Fruit fly (Drosophila melanogaster) whole organism, embryonic: ENCODE data around the gene hd.
A peak's percentile ranks its signal among the peaks of the same experiment; 100 is the strongest.

ENCODE experiments used
- Atf-2 ChIP-seq: fragments of 200-800 bp; sonication (Bioruptor generic); optimal IDR thresholded peaks from 2 replicates; lab custom pipeline; 2016; ENCODE audit warnings: missing biosample characterization, missing genetic modification characterization
- C15 ChIP-seq: fragments of 200-800 bp; sonication (Bioruptor generic); IDR thresholded peaks from 3 replicates; pipeline ENCODE4 v1.3.6; 2022; ENCODE audit warnings: missing biosample characterization, missing genetic modification characterization
- CG11085 ChIP-seq: fragments of 200-800 bp; sonication (Bioruptor generic); IDR thresholded peaks from 2 replicates; pipeline ENCODE4 v1.3.6; 2022; ENCODE audit warnings: missing biosample characterization, missing genetic modification characterization
- CG11456 ChIP-seq: fragments of 200-800 bp; sonication (Bioruptor generic); IDR thresholded peaks from 3 replicates; pipeline ENCODE4 v1.3.6; 2022; ENCODE audit warnings: missing biosample characterization, missing genetic modification characterization
- CG1233 ChIP-seq: fragments of 200-800 bp; sonication (Bioruptor generic); optimal IDR thresholded peaks from 4 replicates; lab custom pipeline; 2018; ENCODE audit warnings: missing biosample characterization, mild to moderate bottlenecking, missing genetic modification characterization
- CG13287 ChIP-seq: fragments of 200-800 bp; sonication (Bioruptor generic); IDR thresholded peaks from 2 replicates; pipeline ENCODE4 v1.3.6; 2022; ENCODE audit warnings: missing biosample characterization, missing genetic modification characterization; ENCODE audit not compliant: partially characterized antibody
- CG15696 ChIP-seq: fragments of 200-800 bp; sonication (Bioruptor generic); optimal IDR thresholded peaks from 2 replicates; lab custom pipeline; 2019; ENCODE audit warnings: missing biosample characterization, mild to moderate bottlenecking, missing genetic modification characterization, moderate library complexity
- CG17912 ChIP-seq: fragments of 200-800 bp; sonication (Bioruptor generic); optimal IDR thresholded peaks from 2 replicates; lab custom pipeline; 2018; ENCODE audit warnings: missing biosample characterization, mild to moderate bottlenecking, missing genetic modification characterization
- CG18262 ChIP-seq: fragments of 200-800 bp; optimal IDR thresholded peaks from 3 replicates; lab custom pipeline; 2019; ENCODE audit warnings: missing biosample characterization, mild to moderate bottlenecking, missing genetic modification characterization, moderate library complexity
- CG18599 ChIP-seq: fragments of 200-800 bp; sonication (Bioruptor generic); optimal IDR thresholded peaks from 3 replicates; lab custom pipeline; 2017; ENCODE audit warnings: missing biosample characterization, missing genetic modification characterization, mild to moderate bottlenecking, moderate library complexity, missing genetic modification reagents
- CG2116 ChIP-seq: fragments of 200-800 bp; sonication (Bioruptor generic); optimal IDR thresholded peaks from 3 replicates; lab custom pipeline; 2018; ENCODE audit warnings: missing biosample characterization, mild to moderate bottlenecking, missing genetic modification characterization
- CG2678 ChIP-seq: fragments of 200-800 bp; sonication (Bioruptor generic); optimal IDR thresholded peaks from 3 replicates; lab custom pipeline; 2019; ENCODE audit warnings: missing biosample characterization, mild to moderate bottlenecking, missing genetic modification characterization, moderate library complexity
- CG4360 ChIP-seq: fragments of 200-800 bp; sonication (Bioruptor generic); IDR thresholded peaks from 2 replicates; pipeline ENCODE4 v1.3.6; 2022; ENCODE audit warnings: missing biosample characterization, missing genetic modification characterization
- CG6791 ChIP-seq: fragments of 200-800 bp; sonication (Bioruptor generic); IDR thresholded peaks from 3 replicates; pipeline ENCODE4 v1.3.6; 2022; ENCODE audit warnings: missing biosample characterization, missing genetic modification characterization; ENCODE audit not compliant: partially characterized antibody
- CG7357 ChIP-seq: fragments of 200-800 bp; sonication (Bioruptor generic); IDR thresholded peaks from 3 replicates; pipeline ENCODE4 v1.3.6; 2022; ENCODE audit warnings: missing biosample characterization, missing genetic modification characterization
- CG7372 ChIP-seq: fragments of 200-800 bp; sonication (Bioruptor generic); IDR thresholded peaks from 2 replicates; pipeline ENCODE4 v1.3.6; 2022; ENCODE audit warnings: missing biosample characterization, missing genetic modification characterization
- CG7839 ChIP-seq: fragments of 200-800 bp; sonication (Bioruptor generic); optimal IDR thresholded peaks from 3 replicates; lab custom pipeline; 2018; ENCODE audit warnings: missing biosample characterization, mild to moderate bottlenecking, missing genetic modification characterization, moderate library complexity
- CG7987 ChIP-seq: fragments of 200-800 bp; sonication (Bioruptor generic); optimal IDR thresholded peaks from 2 replicates; lab custom pipeline; 2018; ENCODE audit warnings: missing biosample characterization, mild to moderate bottlenecking, missing genetic modification characterization, moderate library complexity
- CG8290 ChIP-seq, 3 experiments: fragments of 200-800 bp; sonication (Bioruptor generic); optimal IDR thresholded peaks; 2 replicates each; lab custom pipeline; 2016 to 2019; ENCODE audit warnings: missing biosample characterization in 3 of 3, missing genetic modification characterization in 3 of 3, mild to moderate bottlenecking in 2 of 3, moderate library complexity in 1 of 3
- CHES-1-like ChIP-seq: fragments of 200-800 bp; sonication (Bioruptor generic); optimal IDR thresholded peaks from 2 replicates; lab custom pipeline; 2016; ENCODE audit warnings: missing biosample characterization, missing genetic modification characterization
- D19A ChIP-seq: fragments of 200-800 bp; optimal IDR thresholded peaks from 3 replicates; lab custom pipeline; 2019; ENCODE audit warnings: missing biosample characterization, mild to moderate bottlenecking, missing genetic modification characterization, moderate library complexity
- ERR ChIP-seq: fragments of 200-800 bp; sonication (Bioruptor generic); optimal IDR thresholded peaks from 2 replicates; lab custom pipeline; 2016; ENCODE audit warnings: missing biosample characterization, missing genetic modification characterization
- GATAe ChIP-seq: fragments of 200-800 bp; sonication (Bioruptor generic); conservative IDR thresholded peaks from 2 replicates; pipeline ENCODE4 v1.3.6; 2022; ENCODE audit warnings: missing biosample characterization, missing genetic modification characterization
- H2.0 ChIP-seq: fragments of 200-800 bp; sonication (Bioruptor generic); IDR thresholded peaks from 2 replicates; pipeline ENCODE4 v1.3.6; 2022; ENCODE audit warnings: missing biosample characterization, missing genetic modification characterization
- HLH54F ChIP-seq: fragments of 200-800 bp; sonication (Bioruptor generic); optimal IDR thresholded peaks from 3 replicates; lab custom pipeline; 2016; ENCODE audit warnings: missing biosample characterization, missing genetic modification characterization
- NK7.1 ChIP-seq: fragments of 200-800 bp; sonication (Bioruptor generic); optimal IDR thresholded peaks from 3 replicates; lab custom pipeline; 2016; ENCODE audit warnings: missing biosample characterization, missing genetic modification characterization
- Neu2 ChIP-seq: fragments of 200-800 bp; sonication (Bioruptor generic); optimal IDR thresholded peaks from 3 replicates; lab custom pipeline; 2016; ENCODE audit warnings: missing biosample characterization, missing genetic modification characterization, borderline replicate concordance
- Nf-YB ChIP-seq: fragments of 200-800 bp; sonication (Bioruptor generic); optimal IDR thresholded peaks from 3 replicates; lab custom pipeline; 2019; ENCODE audit warnings: missing biosample characterization, mild to moderate bottlenecking, missing genetic modification characterization, moderate library complexity
- Opbp ChIP-seq: fragments of 200-800 bp; sonication (Bioruptor generic); IDR thresholded peaks from 3 replicates; pipeline ENCODE4 v1.3.6; 2022; ENCODE audit warnings: missing biosample characterization, missing genetic modification characterization; ENCODE audit not compliant: partially characterized antibody
- PHDP ChIP-seq: fragments of 200-800 bp; sonication (Bioruptor generic); optimal IDR thresholded peaks from 3 replicates; lab custom pipeline; 2018; ENCODE audit warnings: missing biosample characterization, mild to moderate bottlenecking, missing genetic modification characterization, moderate library complexity
- Usf ChIP-seq: fragments of 200-800 bp; sonication (Bioruptor generic); optimal IDR thresholded peaks from 2 replicates; lab custom pipeline; 2017; ENCODE audit warnings: missing genotype, missing biosample characterization, missing genetic modification characterization
- ab ChIP-seq: fragments of 200-800 bp; sonication (Bioruptor generic); optimal IDR thresholded peaks from 2 replicates; lab custom pipeline; 2016; ENCODE audit warnings: missing biosample characterization, missing genetic modification characterization
- bowl ChIP-seq: fragments of 200-800 bp; sonication (Bioruptor generic); IDR thresholded peaks from 2 replicates; pipeline ENCODE4 v1.3.6; 2022; ENCODE audit warnings: missing biosample characterization, missing genetic modification characterization
- cas ChIP-seq: fragments of 200-800 bp; sonication (Bioruptor generic); IDR thresholded peaks from 2 replicates; pipeline ENCODE4 v1.3.6; 2022; ENCODE audit warnings: missing biosample characterization, missing genetic modification characterization
- corto ChIP-seq: fragments of 200-800 bp; sonication (Bioruptor generic); optimal IDR thresholded peaks from 2 replicates; lab custom pipeline; 2016; ENCODE audit warnings: missing biosample characterization, mild to moderate bottlenecking, missing genetic modification characterization, moderate library complexity
- crc ChIP-seq: fragments of 200-800 bp; sonication (Bioruptor generic); optimal IDR thresholded peaks from 2 replicates; lab custom pipeline; 2016; ENCODE audit warnings: missing biosample characterization, missing genetic modification characterization
- dm ChIP-seq: fragments of 200-800 bp; sonication (Bioruptor generic); optimal IDR thresholded peaks from 3 replicates; lab custom pipeline; 2016; ENCODE audit warnings: missing biosample characterization, missing genetic modification characterization
- dpn ChIP-seq, 2 experiments: fragments of 200-800 bp; sonication (Bioruptor generic); optimal IDR thresholded peaks; 3 replicates each; lab custom pipeline; 2016; ENCODE audit warnings: missing biosample characterization in 2 of 2, missing genetic modification characterization in 2 of 2
- jumu ChIP-seq: fragments of 200-800 bp; sonication (Bioruptor generic); optimal IDR thresholded peaks from 3 replicates; lab custom pipeline; 2016; ENCODE audit warnings: missing biosample characterization, missing genetic modification characterization
- kay ChIP-seq: fragments of 200-800 bp; sonication (Bioruptor generic); optimal IDR thresholded peaks from 2 replicates; lab custom pipeline; 2016; ENCODE audit warnings: missing biosample characterization, missing genetic modification characterization
- mam ChIP-seq: fragments of 200-800 bp; sonication (Bioruptor generic); optimal IDR thresholded peaks from 3 replicates; lab custom pipeline; 2016; ENCODE audit warnings: missing biosample characterization, missing genetic modification characterization
- odd ChIP-seq: fragments of 200-800 bp; sonication (Bioruptor generic); optimal IDR thresholded peaks from 2 replicates; lab custom pipeline; 2017; ENCODE audit warnings: missing biosample characterization, mild to moderate bottlenecking, missing genetic modification characterization
- otp ChIP-seq: fragments of 200-800 bp; sonication (Bioruptor generic); IDR thresholded peaks from 3 replicates; pipeline ENCODE4, ENCODE4 v1.3.6; 2022; ENCODE audit warnings: missing biosample characterization, missing genetic modification characterization
- pfk ChIP-seq: fragments of 200-800 bp; sonication (Bioruptor generic); optimal IDR thresholded peaks from 2 replicates; lab custom pipeline; 2018; ENCODE audit warnings: missing biosample characterization, mild to moderate bottlenecking, missing genetic modification characterization, moderate library complexity
- phol ChIP-seq: fragments of 200-800 bp; sonication (Bioruptor generic); optimal IDR thresholded peaks from 3 replicates; lab custom pipeline; 2018; ENCODE audit warnings: missing biosample characterization, mild to moderate bottlenecking, missing genetic modification characterization, moderate library complexity
- ranshi ChIP-seq: fragments of 200-800 bp; sonication (Bioruptor generic); IDR thresholded peaks from 2 replicates; pipeline ENCODE4 v1.3.6; 2022; ENCODE audit warnings: missing biosample characterization, missing genetic modification characterization
- scrt ChIP-seq: fragments of 200-800 bp; sonication (Bioruptor generic); optimal IDR thresholded peaks from 2 replicates; lab custom pipeline; 2018; ENCODE audit warnings: missing biosample characterization, mild to moderate bottlenecking, missing genetic modification characterization, moderate library complexity
- so ChIP-seq: fragments of 200-800 bp; sonication (Bioruptor generic); IDR thresholded peaks from 3 replicates; pipeline ENCODE4 v1.3.6; 2022; ENCODE audit warnings: missing biosample characterization, missing genetic modification characterization
- zf30C ChIP-seq: fragments of 200-800 bp; sonication (Bioruptor generic); optimal IDR thresholded peaks from 3 replicates; lab custom pipeline; 2018; ENCODE audit warnings: missing biosample characterization, mild to moderate bottlenecking, missing genetic modification characterization

The hd gene

dm6 chr3R:5367512-5368169 is 7.1 kb downstream of the hd start (continued):
- TF ChIP-seq CG13287 (GFP tag; lab: Robert Waterston, UW) (peak; percentile 28; the same call in 1 of the 2 replicates), CG15696 (tag; lab: Kevin White, UChicago) (no peak), CG7839 (tag; lab: Kevin White, UChicago) (no peak), PHDP (no peak), CG7357 (GFP tag; lab: Robert Waterston, UW) (no peak), dpn (GFP tag; optimal IDR thresholded peaks at IDR 0.05; lab: Kevin White, UChicago) (no peak), CG4360 (GFP tag; lab: Robert Waterston, UW) (no peak), CG11456 (GFP tag; lab: Robert Waterston, UW) (peak; percentile 51; the same call in 1 of the 3 replicates), CHES-1-like (GFP tag; lab: Kevin White, UChicago) (no peak), CG2678 (tag; lab: Kevin White, UChicago) (peak; percentile 24), CG11085 (GFP tag; lab: Robert Waterston, UW) (no peak), zf30C (GFP tag; lab: Kevin White, UChicago) (peak; percentile 30), D19A (tag; lab: Kevin White, UChicago) (peak; percentile 22), bowl (no peak), CG7987 (GFP tag; lab: Kevin White, UChicago) (peak; percentile 50), CG18262 (tag; lab: Kevin White, UChicago) (no peak), NK7.1 (no peak), CG7372 (GFP tag; lab: Robert Waterston, UW) (peak; percentile 21; the same call in 1 of the 2 replicates), C15 (GFP tag; lab: Robert Waterston, UW) (no peak), Atf-2 (no peak), mam (GFP tag; lab: Kevin White, UChicago) (no peak), otp (GFP tag; lab: Robert Waterston, UW) (no peak), CG2116 (GFP tag; lab: Kevin White, UChicago) (no peak), CG18599 (GFP tag; lab: Kevin White, UChicago) (peak; percentile 37), HLH54F (GFP tag; lab: Kevin White, UChicago) (no peak), scrt (peak; percentile 22), CG1233 (GFP tag; lab: Kevin White, UChicago) (no peak), ab (GFP tag; lab: Kevin White, UChicago) (no peak), CG6791 (peak; percentile 46; the same call in 2 of the 3 replicates), phol (no peak), Nf-YB (GFP tag; lab: Kevin White, UChicago) (no peak), CG8290 (GFP tag; optimal IDR thresholded peaks at IDR 0.05; lab: Kevin White, UChicago) (no peak), CG8290 (tag; optimal IDR thresholded peaks at IDR 0.05; lab: Kevin White, UChicago) (peak in 1 of 2 experiments; percentile 82), so (GFP tag; lab: Robert Waterston, UW) (no peak), CG17912 (GFP tag; lab: Kevin White, UChicago) (peak; percentile 69), pfk (GFP tag; lab: Kevin White, UChicago) (peak; percentile 68), jumu (no peak), Opbp (GFP tag; lab: Robert Waterston, UW) (peak; percentile 22; the same call in 1 of the 3 replicates), cas (GFP tag; lab: Robert Waterston, UW) (0 out of 2 replicates have a peak, but pooled peaks have one; percentile 7), Usf (GFP tag; lab: Kevin White, UChicago) (no peak), H2.0 (no peak), Neu2 (GFP tag; lab: Kevin White, UChicago) (peak; percentile 42), corto (GFP tag; lab: Kevin White, UChicago) (no peak), odd (GFP tag; lab: Kevin White, UChicago) (no peak), GATAe (GFP tag; lab: Robert Waterston, UW) (no peak), ranshi (GFP tag; lab: Robert Waterston, UW) (peak; percentile 4; the same call in 1 of the 2 replicates), kay (GFP tag; lab: Kevin White, UChicago) (no peak), ERR (GFP tag; lab: Kevin White, UChicago) (no peak), crc (no peak), dm (GFP tag; lab: Kevin White, UChicago) (no peak)
